Worm (Caenorhabditis elegans) whole organism, L1 larva: Measurements from ENCODE around the gene nhr-132.

Source experiments
- ces-1 ChIP-seq: fragments of 150-350 bp; optimal IDR thresholded peaks from 2 replicates; lab custom pipeline; 2014; ENCODE audit warnings: missing biosample characterization, missing genetic modification reagents, missing genetic modification characterization
- egl-27 ChIP-seq, 2 experiments: fragments of 150-350 bp in 1 of 2; sonication (generic microtip); optimal IDR thresholded peaks; 3 replicates each; lab custom pipeline; 2017 to 2018; ENCODE audit warnings: missing biosample characterization in 2 of 2, missing genetic modification characterization in 2 of 2, missing genetic modification reagents in 2 of 2
- elt-2 ChIP-seq: sonication (generic microtip); optimal IDR thresholded peaks from 2 replicates; lab custom pipeline; 2016; ENCODE audit warnings: missing genetic modification characterization, mild to moderate bottlenecking, inconsistent platforms, missing compliant biosample characterization, missing genetic modification reagents
- fos-1 ChIP-seq: fragments of 150-350 bp; optimal IDR thresholded peaks from 2 replicates; lab custom pipeline; 2014; ENCODE audit warnings: missing biosample characterization, missing genetic modification characterization
- hpl-2 ChIP-seq: fragments of 150-350 bp; optimal IDR thresholded peaks from 2 replicates; lab custom pipeline; 2014; ENCODE audit warnings: missing biosample characterization, missing genetic modification reagents, missing genetic modification characterization
- lir-3 ChIP-seq: sonication (generic microtip); optimal IDR thresholded peaks from 2 replicates; lab custom pipeline; 2016; ENCODE audit warnings: mild to moderate bottlenecking, missing genetic modification characterization, moderate library complexity, missing compliant biosample characterization; ENCODE audit not compliant: poor library complexity
- nhr-85 ChIP-seq: sonication (generic microtip); peaks from one replicate; lab custom pipeline; 2016; ENCODE audit warnings: missing genetic modification characterization, inconsistent platforms, missing compliant biosample characterization
- unc-130 ChIP-seq: fragments of 150-350 bp; optimal IDR thresholded peaks from 2 replicates; lab custom pipeline; 2017; ENCODE audit warnings: missing biosample characterization, missing genetic modification characterization, inconsistent platforms
- unc-62 ChIP-seq: fragments of 150-350 bp; optimal IDR thresholded peaks from 2 replicates; lab custom pipeline; 2014; ENCODE audit warnings: missing biosample characterization, missing genetic modification reagents, missing genetic modification characterization

DNA sequence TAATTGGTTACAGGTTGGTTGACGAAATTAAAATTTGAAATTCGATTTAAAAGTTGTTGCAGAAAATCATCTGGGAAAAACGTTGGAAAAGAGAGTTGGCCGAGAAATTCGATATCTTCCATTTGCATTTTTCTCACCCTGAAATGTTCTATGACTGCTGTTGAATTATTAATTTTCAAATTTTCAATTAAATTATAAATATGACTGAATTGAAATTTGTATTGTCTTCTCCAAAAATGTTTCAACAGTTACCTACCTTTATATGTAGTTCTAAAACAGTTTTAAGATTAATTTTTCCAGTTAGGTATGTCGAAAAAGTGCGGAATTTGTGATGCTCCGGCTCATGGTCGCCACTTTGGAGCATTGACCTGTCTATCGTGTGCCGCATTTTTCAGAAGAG is 47.6 kb upstream of the nhr-132 start, which contains the start of gene nhr-211:
- TF ChIP-seq lir-3 (tag; lab: Kevin White, UChicago) (no peak), unc-130 (tag; lab: Kevin White, UChicago) (no peak), nhr-85 (tag; lab: Kevin White, UChicago) (no peak), hpl-2 (GFP tag; lab: Kevin White, UChicago) (no peak), unc-62 (no peak), fos-1 (tag; lab: Kevin White, UChicago) (no peak), egl-27 (tag; optimal IDR thresholded peaks at IDR 0.05; lab: Kevin White, UChicago) (no peak), elt-2 (tag; lab: Kevin White, UChicago) (no peak), ces-1 (GFP tag; lab: Kevin White, UChicago) (no peak)
